Worm (Caenorhabditis elegans): ENCODE data around the gene T14G8.2.

DNA sequence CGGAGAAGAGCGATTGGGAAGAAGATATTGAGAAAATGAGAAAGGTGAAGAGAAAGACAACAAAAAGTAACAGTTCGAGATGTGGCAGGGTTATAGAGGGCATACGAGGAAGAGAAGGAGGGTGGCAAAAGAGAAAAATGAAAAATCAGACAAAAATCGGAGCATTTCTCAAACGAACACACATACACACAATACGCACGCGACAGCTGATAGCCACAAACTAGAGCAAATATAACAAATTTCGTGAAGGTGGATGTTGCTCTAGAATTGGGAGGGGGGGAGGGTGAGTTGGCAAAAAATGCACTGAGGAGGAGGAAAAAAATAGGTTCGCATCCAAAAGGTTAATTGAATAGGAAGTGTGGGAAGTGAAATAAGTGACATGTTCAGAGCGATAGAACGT lies 32.6 kb upstream of the T14G8.2 start:
- no peak for TF ChIP-seq dve-1 (tag; optimal IDR thresholded peaks at IDR 0.05)
- no peak for TF ChIP-seq sox-4 (tag; optimal IDR thresholded peaks at IDR 0.05)
- TF ChIP-seq K09A11.1 (tag; optimal IDR thresholded peaks at IDR 0.05; ENCODE audit: insufficient read depth) = no peak
- no peak for TF ChIP-seq pat-9 (tag; optimal IDR thresholded peaks at IDR 0.05)
- TF ChIP-seq ama-1 (optimal IDR thresholded peaks at IDR 0.05) = no peak
- no peak for TF ChIP-seq ets-4 (tag; optimal IDR thresholded peaks at IDR 0.05)
- no peak for TF ChIP-seq elt-2 (tag; optimal IDR thresholded peaks at IDR 0.05)
